Worm (Caenorhabditis elegans) whole organism, L3 larva: Measurements from ENCODE around the gene F08F8.9.

ENCODE experiments used
- ceh-82 ChIP-seq: fragments of 150-350 bp; optimal IDR thresholded peaks from 2 replicates; lab custom pipeline; 2014; ENCODE audit warnings: missing biosample characterization, missing genetic modification characterization
- daf-12 ChIP-seq: fragments of 150-350 bp; optimal IDR thresholded peaks from 2 replicates; lab custom pipeline; 2014; ENCODE audit warnings: missing biosample characterization, missing genetic modification reagents, missing genetic modification characterization
- lin-39 ChIP-seq: fragments of 150-350 bp; optimal IDR thresholded peaks from 2 replicates; lab custom pipeline; 2018; ENCODE audit warnings: missing biosample characterization, missing genetic modification reagents, missing genetic modification characterization
- mdl-1 ChIP-seq: fragments of 150-350 bp; optimal IDR thresholded peaks from 2 replicates; lab custom pipeline; 2014; ENCODE audit warnings: missing biosample characterization, missing genetic modification characterization
- nhr-11 ChIP-seq: fragments of 150-350 bp; optimal IDR thresholded peaks from 2 replicates; lab custom pipeline; 2014; ENCODE audit warnings: missing biosample characterization, missing genetic modification characterization
- nhr-28 ChIP-seq: fragments of 150-350 bp; optimal IDR thresholded peaks from 2 replicates; lab custom pipeline; 2014; ENCODE audit warnings: missing biosample characterization, missing genetic modification characterization
- pqm-1 ChIP-seq: fragments of 150-350 bp; optimal IDR thresholded peaks from 2 replicates; lab custom pipeline; 2017; ENCODE audit warnings: missing biosample characterization, missing genetic modification characterization, inconsistent platforms
- ztf-11 ChIP-seq: fragments of 150-350 bp; optimal IDR thresholded peaks from 2 replicates; lab custom pipeline; 2014; ENCODE audit warnings: missing biosample characterization, missing genetic modification characterization

ce11 chrIII:7310662-7311340 is 43.0 kb downstream of the F08F8.9 start, which contains the start of the genes F56C9.6 and F56C9.3:
- TF ChIP-seq ceh-82 (tag; lab: Kevin White, UChicago) (no peak), mdl-1 (tag; lab: Kevin White, UChicago) (no peak), nhr-28 (tag; lab: Kevin White, UChicago) (no peak), ztf-11 (tag; lab: Kevin White, UChicago) (no peak), pqm-1 (tag; lab: Kevin White, UChicago) (no peak), daf-12 (tag; lab: Kevin White, UChicago) (no peak), nhr-11 (tag; lab: Kevin White, UChicago) (no peak), lin-39 (tag; lab: Kevin White, UChicago) (no peak)
